Worm (Caenorhabditis elegans): ENCODE results near the gene gfi-3.
A peak's percentile ranks its signal among the peaks of the same experiment; 100 is the strongest.

gfi-3 gene

ce11 chrX:14502116-14502587, 21.8 kb downstream of the gfi-3 start:
- TF ChIP-seq D2030.7 (GFP tag; IDR thresholded peaks at IDR 0.05) (no peak), K12H6.12 (tag; optimal IDR thresholded peaks at IDR 0.05) (peak; percentile 41), gei-17 (GFP tag; optimal IDR thresholded peaks at IDR 0.05) (no peak), lsy-27 (tag; optimal IDR thresholded peaks at IDR 0.05; ENCODE audit: borderline replicate concordance, insufficient read depth) (no peak), ztf-18 (tag; optimal IDR thresholded peaks at IDR 0.05) (peak; percentile 18), nhr-27 (tag; optimal IDR thresholded peaks at IDR 0.05) (no peak), hlh-26 (GFP tag; conservative IDR thresholded peaks at IDR 0.05) (no peak), C17E4.6 (GFP tag; IDR thresholded peaks at IDR 0.05) (no peak), dox-1 (GFP tag; IDR thresholded peaks at IDR 0.05) (0 out of 2 replicates have a peak, but pooled peaks have one; percentile 35), egl-44 (GFP tag; IDR thresholded peaks at IDR 0.05) (0 out of 2 replicates have a peak, but pooled peaks have one; percentile 43), lin-26 (GFP tag; IDR thresholded peaks at IDR 0.05) (peak; percentile 77; the same call in 1 of the 2 replicates), attf-6 (GFP tag; IDR thresholded peaks at IDR 0.05) (no peak), F22D6.2 (tag; optimal IDR thresholded peaks at IDR 0.05) (peak; percentile 44), egrh-3 (GFP tag; IDR thresholded peaks at IDR 0.05) (no peak), F55B11.4 (tag; optimal IDR thresholded peaks at IDR 0.05; ENCODE audit: borderline replicate concordance, insufficient read depth) (no peak), ztf-28 (GFP tag; IDR thresholded peaks at IDR 0.05) (no peak), Y79H2A.3 (GFP tag; conservative IDR thresholded peaks at IDR 0.05) (no peak), ztf-26 (tag; optimal IDR thresholded peaks at IDR 0.05) (peak; percentile 88), snpc-1.3 (tag; optimal IDR thresholded peaks at IDR 0.05; ENCODE audit: insufficient read depth) (no peak), ztf-6 (GFP tag; IDR thresholded peaks at IDR 0.05) (no peak), B0035.1 (tag; optimal IDR thresholded peaks at IDR 0.05) (no peak), hsf-1 (GFP tag; IDR thresholded peaks at IDR 0.05) (no peak), unc-62 (GFP tag; optimal IDR thresholded peaks at IDR 0.05) (peak; percentile 97), him-1 (tag; optimal IDR thresholded peaks at IDR 0.05) (no peak), snpc-4 (GFP tag; optimal IDR thresholded peaks at IDR 0.05) (no peak), snpc-4 (tag; optimal IDR thresholded peaks at IDR 0.05) (peak in 2 of 4 experiments; percentile 1 to 40), madf-6 (GFP tag; IDR thresholded peaks at IDR 0.05) (no peak), T26A5.8 (tag; optimal IDR thresholded peaks at IDR 0.05) (no peak), ccch-3 (GFP tag; optimal IDR thresholded peaks at IDR 0.05) (no peak), Y56A3A.18 (GFP tag; IDR thresholded peaks at IDR 0.05) (no peak), mes-4 (tag; optimal IDR thresholded peaks at IDR 0.05) (no peak), lin-35 (GFP tag; optimal IDR thresholded peaks at IDR 0.05) (peak in 1 of 3 experiments; percentile 28), rpc-1 (optimal IDR thresholded peaks at IDR 0.05) (no peak), rpc-1 (tag; optimal IDR thresholded peaks at IDR 0.05) (no peak), Y67H2A.10 (GFP tag; conservative IDR thresholded peaks at IDR 0.05) (no peak), repo-1 (tag; optimal IDR thresholded peaks at IDR 0.05) (no peak), nfya-1 (tag; optimal IDR thresholded peaks at IDR 0.05; ENCODE audit: borderline replicate concordance, insufficient read depth) (no peak), K11D2.4 (GFP tag; IDR thresholded peaks at IDR 0.05) (peak; percentile 83), ceh-91 (GFP tag; IDR thresholded peaks at IDR 0.05) (no peak), ceh-27 (GFP tag; optimal IDR thresholded peaks at IDR 0.05) (no peak), lsl-1 (GFP tag; optimal IDR thresholded peaks at IDR 0.05) (no peak), rec-8 (tag; optimal IDR thresholded peaks at IDR 0.05) (no peak), chd-7 (tag; optimal IDR thresholded peaks at IDR 0.05) (peak; percentile 72), ztf-25 (GFP tag; IDR thresholded peaks at IDR 0.05) (no peak), lir-1 (GFP tag; conservative IDR thresholded peaks at IDR 0.05) (peak; percentile 66), bed-1 (GFP tag; IDR thresholded peaks at IDR 0.05) (no peak), hrde-1 (tag; optimal IDR thresholded peaks at IDR 0.05; ENCODE audit: borderline replicate concordance) (no peak), ZK185.1 (tag; optimal IDR thresholded peaks at IDR 0.05; ENCODE audit: poor library complexity, severe bottlenecking) (no peak)
